Fruit fly (Drosophila melanogaster): Measurements from ENCODE around the gene CG42717.
A peak's percentile ranks its signal among the peaks of the same experiment; 100 is the strongest.

The CG42717 gene

DNA sequence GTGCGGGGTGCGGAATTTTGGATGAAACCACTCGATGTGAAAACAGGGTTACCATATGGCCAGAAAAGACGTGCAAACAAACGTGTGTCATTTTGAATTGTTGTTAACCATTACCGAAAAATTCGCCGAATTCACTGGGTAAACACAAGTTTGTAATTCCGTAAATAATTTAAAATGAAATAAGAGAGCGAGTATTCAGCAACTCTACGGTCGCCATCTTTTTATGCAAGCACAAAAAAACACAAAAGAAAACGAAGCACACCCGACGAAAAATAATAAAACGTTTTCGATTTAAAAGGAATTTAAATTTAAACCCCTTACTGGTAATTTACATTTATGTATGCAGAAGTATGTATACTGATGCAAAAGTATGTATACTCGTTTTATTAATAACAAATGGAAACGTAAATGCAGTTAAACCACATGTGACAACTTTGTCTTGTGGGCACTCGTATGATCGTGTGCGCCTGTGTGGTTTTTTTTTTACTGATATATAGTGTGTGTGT, 12.9 kb upstream of the CG42717 start (continued):
- TF ChIP-seq gce (GFP tag; IDR thresholded peaks at IDR 0.05): peak; percentile 93
- TF ChIP-seq Hey (tag; optimal IDR thresholded peaks at IDR 0.05): peak; percentile 63
- peak; percentile 94 for TF ChIP-seq CG14014 (GFP tag; IDR thresholded peaks at IDR 0.05)
- TF ChIP-seq CG11560 (tag; IDR thresholded peaks at IDR 0.05): peak; percentile 72; the same call in 2 of the 3 replicates
- TF ChIP-seq CG7271 (tag; optimal IDR thresholded peaks at IDR 0.05): peak; percentile 94
- no peak for TF ChIP-seq Hr39 (optimal IDR thresholded peaks at IDR 0.05)
- TF ChIP-seq Hmx (GFP tag; optimal IDR thresholded peaks at IDR 0.05): peak; percentile 83
- TF ChIP-seq CG7745 (tag; optimal IDR thresholded peaks at IDR 0.05): peak; percentile 71
- TF ChIP-seq ap (GFP tag; IDR thresholded peaks at IDR 0.05): peak; percentile 88
- TF ChIP-seq CG16863 (GFP tag; optimal IDR thresholded peaks at IDR 0.05): peak; percentile 89
- peak; percentile 83 for TF ChIP-seq Oaz (GFP tag; IDR thresholded peaks at IDR 0.05)
- TF ChIP-seq CG18619 (GFP tag; optimal IDR thresholded peaks at IDR 0.05): peak; percentile 88
- no peak for TF ChIP-seq CG6791 (GFP tag; IDR thresholded peaks at IDR 0.05; ENCODE audit: partially characterized antibody)
- peak; percentile 76 for TF ChIP-seq Usf (GFP tag; optimal IDR thresholded peaks at IDR 0.05)
- peak; percentile 76 for TF ChIP-seq tio (GFP tag; optimal IDR thresholded peaks at IDR 0.05)
- peak; percentile 91 for TF ChIP-seq CHES-1-like (GFP tag; optimal IDR thresholded peaks at IDR 0.05)
- TF ChIP-seq CG7839 (tag; optimal IDR thresholded peaks at IDR 0.05): peak; percentile 94
- peak; percentile 83 for TF ChIP-seq CG9609 (GFP tag; optimal IDR thresholded peaks at IDR 0.05)
- peak; percentile 85 for TF ChIP-seq mirr (GFP tag; optimal IDR thresholded peaks at IDR 0.05)
- peak; percentile 78 for TF ChIP-seq disco-r (GFP tag; optimal IDR thresholded peaks at IDR 0.05)
- TF ChIP-seq CG15269 (tag; optimal IDR thresholded peaks at IDR 0.05): peak; percentile 97
- TF ChIP-seq mld (GFP tag; IDR thresholded peaks at IDR 0.05; ENCODE audit: partially characterized antibody): no peak
- TF ChIP-seq insv (GFP tag; optimal IDR thresholded peaks at IDR 0.05): peak in 1 of 2 experiments; percentile 20
- TF ChIP-seq Bdp1 (GFP tag; optimal IDR thresholded peaks at IDR 0.05): peak; percentile 84
- TF ChIP-seq Aef1 (GFP tag; IDR thresholded peaks at IDR 0.05): peak; percentile 82
- TF ChIP-seq CG8944 (GFP tag; optimal IDR thresholded peaks at IDR 0.05): peak; percentile 82
- TF ChIP-seq CG8290 (GFP tag; optimal IDR thresholded peaks at IDR 0.05): peak; percentile 78
- TF ChIP-seq CG8290 (tag; optimal IDR thresholded peaks at IDR 0.05): peak in 1 of 2 experiments; percentile 94
- TF ChIP-seq ase (GFP tag; IDR thresholded peaks at IDR 0.05): peak; percentile 83
- TF ChIP-seq NfI (GFP tag; optimal IDR thresholded peaks at IDR 0.05): peak; percentile 91
- TF ChIP-seq CG10209 (GFP tag; optimal IDR thresholded peaks at IDR 0.05): peak; percentile 91
- TF ChIP-seq HmgD (GFP tag; optimal IDR thresholded peaks at IDR 0.05): peak; percentile 53
- TF ChIP-seq dmrt11E (tag; optimal IDR thresholded peaks at IDR 0.05): peak; percentile 90
- TF ChIP-seq pros (GFP tag; optimal IDR thresholded peaks at IDR 0.05): peak; percentile 48
- peak; percentile 88 for TF ChIP-seq HLH54F (GFP tag; optimal IDR thresholded peaks at IDR 0.05)
- peak; percentile 82 for TF ChIP-seq CG11456 (GFP tag; IDR thresholded peaks at IDR 0.05)
- no peak for TF ChIP-seq hth (optimal IDR thresholded peaks at IDR 0.05)
- peak; percentile 86 for TF ChIP-seq D19A (tag; optimal IDR thresholded peaks at IDR 0.05)
- TF ChIP-seq CG31388 (GFP tag; optimal IDR thresholded peaks at IDR 0.05): peak; percentile 52
- peak; percentile 76 for TF ChIP-seq Atf-2 (GFP tag; optimal IDR thresholded peaks at IDR 0.05)
- TF ChIP-seq da (GFP tag; optimal IDR thresholded peaks at IDR 0.05): peak; percentile 34
- peak; percentile 88 for TF ChIP-seq bcd (GFP tag; optimal IDR thresholded peaks at IDR 0.05)
- peak; percentile 93 for TF ChIP-seq CG33557 (GFP tag; optimal IDR thresholded peaks at IDR 0.05)
- TF ChIP-seq Oli (tag; optimal IDR thresholded peaks at IDR 0.05): peak; percentile 93
- TF ChIP-seq Nf-YC (tag; optimal IDR thresholded peaks at IDR 0.05): peak; percentile 74
- TF ChIP-seq CG32532 (GFP tag; IDR thresholded peaks at IDR 0.05): peak; percentile 96
- peak in 2 of 3 experiments; percentile 13 to 89 for TF ChIP-seq lola (GFP tag; optimal IDR thresholded peaks at IDR 0.05)
- peak; percentile 93 for TF ChIP-seq CG10147 (GFP tag; optimal IDR thresholded peaks at IDR 0.05)
- peak; percentile 63 for TF ChIP-seq psq (GFP tag; optimal IDR thresholded peaks at IDR 0.05)
- peak; percentile 85 for TF ChIP-seq NC2β (GFP tag; optimal IDR thresholded peaks at IDR 0.05)
- no peak for TF ChIP-seq kni (GFP tag; optimal IDR thresholded peaks at IDR 0.05)

Data from whole organism, embryonic.